Fruit fly (Drosophila melanogaster): ENCODE measurements around the gene del.

The del gene

dm6 chr2L:21166422-21166821, 18.1 kb upstream of the del start:
- TF ChIP-seq cic (GFP tag; optimal IDR thresholded peaks at IDR 0.05) (peak; percentile 56), CG5204 (GFP tag; optimal IDR thresholded peaks at IDR 0.05) (no peak), Clk (GFP tag; optimal IDR thresholded peaks at IDR 0.05) (no peak), Mnt (GFP tag; optimal IDR thresholded peaks at IDR 0.05) (peak; percentile 72), Crg-1 (GFP tag; optimal IDR thresholded peaks at IDR 0.05) (peak; percentile 27), CG7045 (GFP tag; optimal IDR thresholded peaks at IDR 0.05) (no peak), CG1620 (GFP tag; optimal IDR thresholded peaks at IDR 0.05) (peak; percentile 37), CG33017 (tag; optimal IDR thresholded peaks at IDR 0.05) (no peak), CG11617 (GFP tag; optimal IDR thresholded peaks at IDR 0.05) (peak; percentile 21), Hr96 (GFP tag; optimal IDR thresholded peaks at IDR 0.05) (peak; percentile 12), CG7101 (tag; optimal IDR thresholded peaks at IDR 0.05) (peak; percentile 54), pad (GFP tag; optimal IDR thresholded peaks at IDR 0.05) (peak; percentile 49), CG14711 (tag; optimal IDR thresholded peaks at IDR 0.05) (peak; percentile 81), cnc (optimal IDR thresholded peaks at IDR 0.05) (no peak), ovo (GFP tag; optimal IDR thresholded peaks at IDR 0.05) (no peak), bab1 (GFP tag; optimal IDR thresholded peaks at IDR 0.05) (peak; percentile 30)

dm6 chr2L:21163311-21163842, 15.0 kb upstream of the del start, which contains the start of gene Noc2:
TSS of gene Noc2 (plus strand) at chr2L:21163641.
- TF ChIP-seq CG14711 (tag; optimal IDR thresholded peaks at IDR 0.05) (peak; percentile 16), cic (GFP tag; optimal IDR thresholded peaks at IDR 0.05) (no peak), CG7045 (GFP tag; optimal IDR thresholded peaks at IDR 0.05) (no peak), bab1 (GFP tag; optimal IDR thresholded peaks at IDR 0.05) (peak; percentile 35), kay (GFP tag; ENCODE audit: borderline replicate concordance) (no peak), Hr96 (GFP tag; optimal IDR thresholded peaks at IDR 0.05) (peak; percentile 44), Mnt (GFP tag; optimal IDR thresholded peaks at IDR 0.05) (peak; percentile 98), tj (GFP tag; optimal IDR thresholded peaks at IDR 0.05) (peak; percentile 51), cnc (optimal IDR thresholded peaks at IDR 0.05) (no peak), Clk (GFP tag; optimal IDR thresholded peaks at IDR 0.05) (no peak), CG5204 (GFP tag; optimal IDR thresholded peaks at IDR 0.05) (no peak), ovo (GFP tag; optimal IDR thresholded peaks at IDR 0.05) (peak; percentile 42), pad (GFP tag; optimal IDR thresholded peaks at IDR 0.05) (peak; percentile 27), CG1620 (GFP tag; optimal IDR thresholded peaks at IDR 0.05) (peak; percentile 57), toe (GFP tag; optimal IDR thresholded peaks at IDR 0.05) (peak; percentile 74), CG12768 (GFP tag; optimal IDR thresholded peaks at IDR 0.05) (peak; percentile 58), Crg-1 (GFP tag; optimal IDR thresholded peaks at IDR 0.05) (no peak), CG7101 (tag; optimal IDR thresholded peaks at IDR 0.05) (peak; percentile 29), CG11617 (GFP tag; optimal IDR thresholded peaks at IDR 0.05) (peak; percentile 50), CG33017 (tag; optimal IDR thresholded peaks at IDR 0.05) (no peak)

DNA sequence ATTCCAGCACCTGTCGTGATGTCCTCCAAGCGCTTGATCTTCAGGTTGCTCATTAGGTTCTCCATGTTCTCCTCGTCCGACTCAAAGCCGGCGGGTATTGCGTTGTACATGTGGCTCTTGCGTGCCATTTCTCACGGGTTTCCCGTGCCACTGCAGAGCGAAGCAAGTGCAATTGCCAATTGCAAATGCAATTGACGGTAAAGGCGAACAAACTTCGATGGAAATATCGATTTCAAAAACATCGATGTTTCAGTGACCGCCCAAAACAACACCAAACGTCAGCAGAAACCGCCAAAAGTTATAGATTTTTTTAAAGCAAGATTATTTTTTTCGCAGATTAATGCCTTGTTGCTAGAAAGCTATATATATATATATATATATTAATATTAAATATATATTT, 14.5 kb upstream of the del start, which contains the start of gene Nbr:
TSS of gene Nbr (minus strand) at position 209 of the 400 bp plus-strand sequence.
- TF ChIP-seq CG11617 (GFP tag; optimal IDR thresholded peaks at IDR 0.05) (no peak), Clk (GFP tag; optimal IDR thresholded peaks at IDR 0.05) (no peak), CG14711 (tag; optimal IDR thresholded peaks at IDR 0.05) (no peak), tj (GFP tag; optimal IDR thresholded peaks at IDR 0.05) (peak; percentile 61), toe (GFP tag; optimal IDR thresholded peaks at IDR 0.05) (no peak), CG5204 (GFP tag; optimal IDR thresholded peaks at IDR 0.05) (no peak), bab1 (GFP tag; optimal IDR thresholded peaks at IDR 0.05) (peak; percentile 45)

dm6 chr2L:21158554-21158953, 10.2 kb upstream of the del start, which contains the start of the genes Coq3 and Pld3:
TSS of gene Coq3 (minus strand) at chr2L:21158611.
TSS of gene Pld3 (plus strand) at chr2L:21158847.
- TF ChIP-seq Hr96 (GFP tag; optimal IDR thresholded peaks at IDR 0.05) (no peak), ovo (GFP tag; optimal IDR thresholded peaks at IDR 0.05) (peak; percentile 77), CG5204 (GFP tag; optimal IDR thresholded peaks at IDR 0.05) (no peak), cic (GFP tag; optimal IDR thresholded peaks at IDR 0.05) (peak; percentile 73), cnc (optimal IDR thresholded peaks at IDR 0.05) (no peak), CG1620 (GFP tag; optimal IDR thresholded peaks at IDR 0.05) (peak; percentile 91), Mnt (GFP tag; optimal IDR thresholded peaks at IDR 0.05) (peak; percentile 92), CG7045 (GFP tag; optimal IDR thresholded peaks at IDR 0.05) (peak; percentile 90), CG11617 (GFP tag; optimal IDR thresholded peaks at IDR 0.05) (peak; percentile 96), tj (GFP tag; optimal IDR thresholded peaks at IDR 0.05) (peak; percentile 89), kay (GFP tag; ENCODE audit: borderline replicate concordance) (no peak), toe (GFP tag; optimal IDR thresholded peaks at IDR 0.05) (peak; percentile 88), Crg-1 (GFP tag; optimal IDR thresholded peaks at IDR 0.05) (peak; percentile 87), CG12768 (GFP tag; optimal IDR thresholded peaks at IDR 0.05) (peak; percentile 94), Clk (GFP tag; optimal IDR thresholded peaks at IDR 0.05) (peak; percentile 83), bab1 (GFP tag; optimal IDR thresholded peaks at IDR 0.05) (peak; percentile 95), CG7101 (tag; optimal IDR thresholded peaks at IDR 0.05) (peak; percentile 96), CG14711 (tag; optimal IDR thresholded peaks at IDR 0.05) (peak; percentile 89), pad (GFP tag; optimal IDR thresholded peaks at IDR 0.05) (peak; percentile 85), CG33017 (tag; optimal IDR thresholded peaks at IDR 0.05) (peak; percentile 94)

- peak; percentile 90 for TF ChIP-seq Mnt (GFP tag; optimal IDR thresholded peaks at IDR 0.05)
- peak; percentile 59 for TF ChIP-seq Clk (GFP tag; optimal IDR thresholded peaks at IDR 0.05)
- TF ChIP-seq Hr96 (GFP tag; optimal IDR thresholded peaks at IDR 0.05) = no peak
- TF ChIP-seq CG7101 (tag; optimal IDR thresholded peaks at IDR 0.05) = peak; percentile 62
- no peak for TF ChIP-seq ovo (GFP tag; optimal IDR thresholded peaks at IDR 0.05)
- peak; percentile 64 for TF ChIP-seq toe (GFP tag; optimal IDR thresholded peaks at IDR 0.05)
- peak; percentile 2 for TF ChIP-seq CG11617 (GFP tag; optimal IDR thresholded peaks at IDR 0.05)
- peak; percentile 29 for TF ChIP-seq CG33017 (tag; optimal IDR thresholded peaks at IDR 0.05)
- TF ChIP-seq cnc (optimal IDR thresholded peaks at IDR 0.05) = no peak
- TF ChIP-seq pad (GFP tag; optimal IDR thresholded peaks at IDR 0.05) = peak; percentile 63
- peak; percentile 67 for TF ChIP-seq CG12768 (GFP tag; optimal IDR thresholded peaks at IDR 0.05)
- peak; percentile 83 for TF ChIP-seq CG1620 (GFP tag; optimal IDR thresholded peaks at IDR 0.05)
- TF ChIP-seq Crg-1 (GFP tag; optimal IDR thresholded peaks at IDR 0.05) = peak; percentile 76
These were observed 8.1 kb upstream of the del start, which contains the start of the genes Mpp6 and E2f2 for dm6 chr2L:21156156-21157040. TSS of gene Mpp6 (plus strand) at chr2L:21156288. TSS of gene E2f2 (minus strand) at chr2L:21156749.
